Worm (Caenorhabditis elegans) whole organism, late embryonic: ENCODE measurements around the gene fbxc-55.
"Not testable (repeated sequence)": the region's sequence is repeated elsewhere in the genome, so short reads cannot be mapped to it uniquely, and the experiment has no call there.

Experiments
- C38D4.7 ChIP-seq: fragments of 200-800 bp; sonication (Bioruptor generic); optimal IDR thresholded peaks from 2 replicates; lab custom pipeline; 2018; ENCODE audit warnings: mild to moderate bottlenecking, missing genetic modification characterization, moderate library complexity, missing compliant biosample characterization
- T23F11.4 ChIP-seq: fragments of 200-800 bp; sonication (Bioruptor generic); optimal IDR thresholded peaks from 2 replicates; lab custom pipeline; 2018; ENCODE audit warnings: mild to moderate bottlenecking, missing genetic modification characterization, missing compliant biosample characterization
- Y22D7AL.16 ChIP-seq: sonication (generic microtip); optimal IDR thresholded peaks from 2 replicates; lab custom pipeline; 2016; ENCODE audit warnings: missing genetic modification characterization, missing compliant biosample characterization
- ceh-14 ChIP-seq: sonication (generic microtip); optimal IDR thresholded peaks from 2 replicates; lab custom pipeline; 2016; ENCODE audit warnings: missing genotype, missing genetic modification characterization, missing compliant biosample characterization
- ceh-18 ChIP-seq: sonication (generic microtip); optimal IDR thresholded peaks from 2 replicates; lab custom pipeline; 2016; ENCODE audit warnings: missing genetic modification characterization, missing compliant biosample characterization
- ceh-24 ChIP-seq: sonication (generic microtip); optimal IDR thresholded peaks from 2 replicates; lab custom pipeline; 2016; ENCODE audit warnings: mild to moderate bottlenecking, missing genetic modification characterization, missing compliant biosample characterization
- ceh-45 ChIP-seq: fragments of 200-800 bp; sonication (Bioruptor generic); IDR thresholded peaks from 2 replicates; pipeline ENCODE4 v1.3.6; 2022; ENCODE audit warnings: missing genetic modification reagents, missing genetic modification characterization, missing compliant biosample characterization
- ceh-6 ChIP-seq: fragments of 200-800 bp; sonication (Bioruptor generic); optimal IDR thresholded peaks from 2 replicates; lab custom pipeline; 2018; ENCODE audit warnings: mild to moderate bottlenecking, missing genetic modification characterization, missing compliant biosample characterization
- elt-2 ChIP-seq: sonication (generic microtip); optimal IDR thresholded peaks from 2 replicates; lab custom pipeline; 2016; ENCODE audit warnings: missing genetic modification reagents, missing genetic modification characterization, missing compliant biosample characterization
- eyg-1 ChIP-seq: sonication (generic microtip); optimal IDR thresholded peaks from 2 replicates; lab custom pipeline; 2016; ENCODE audit warnings: missing genotype, missing genetic modification characterization, missing compliant biosample characterization
- fax-1 ChIP-seq: sonication (generic microtip); optimal IDR thresholded peaks from 2 replicates; lab custom pipeline; 2016; ENCODE audit warnings: missing genotype, missing genetic modification characterization, missing compliant biosample characterization
- fkh-10 ChIP-seq: fragments of 150-350 bp; optimal IDR thresholded peaks from 2 replicates; lab custom pipeline; 2014; ENCODE audit warnings: missing biosample characterization, missing genetic modification reagents, missing genetic modification characterization
- gmeb-2 ChIP-seq: sonication (generic microtip); optimal IDR thresholded peaks from 2 replicates; lab custom pipeline; 2016; ENCODE audit warnings: missing genetic modification characterization, inconsistent platforms, missing compliant biosample characterization
- hlh-13 ChIP-seq: fragments of 200-800 bp; sonication (Bioruptor generic); optimal IDR thresholded peaks from 2 replicates; lab custom pipeline; 2018; ENCODE audit warnings: mild to moderate bottlenecking, missing genetic modification characterization, missing compliant biosample characterization
- hlh-6 ChIP-seq: sonication (generic microtip); optimal IDR thresholded peaks from 2 replicates; lab custom pipeline; 2016; ENCODE audit warnings: missing genotype, missing genetic modification characterization, missing compliant biosample characterization
- hlh-8 ChIP-seq: sonication (generic microtip); optimal IDR thresholded peaks from 2 replicates; lab custom pipeline; 2016; ENCODE audit warnings: missing genotype, missing genetic modification characterization, missing compliant biosample characterization
- madf-2 ChIP-seq: sonication (generic microtip); optimal IDR thresholded peaks from 2 replicates; lab custom pipeline; 2017; ENCODE audit warnings: missing genetic modification characterization, missing compliant biosample characterization
- mec-3 ChIP-seq: sonication (generic microtip); optimal IDR thresholded peaks from 2 replicates; lab custom pipeline; 2016; ENCODE audit warnings: borderline replicate concordance, missing genetic modification characterization, missing compliant biosample characterization
- npax-4 ChIP-seq: sonication (generic microtip); optimal IDR thresholded peaks from 2 replicates; lab custom pipeline; 2016; ENCODE audit warnings: missing genetic modification characterization, missing compliant biosample characterization
- pag-3 ChIP-seq: sonication (generic microtip); optimal IDR thresholded peaks from 2 replicates; lab custom pipeline; 2016; ENCODE audit warnings: missing compliant biosample characterization, missing genetic modification characterization, borderline replicate concordance
- pax-1 ChIP-seq: fragments of 150-350 bp; optimal IDR thresholded peaks from 2 replicates; lab custom pipeline; 2014; ENCODE audit warnings: missing biosample characterization, missing genetic modification characterization
- pha-2 ChIP-seq: sonication (generic microtip); optimal IDR thresholded peaks from 2 replicates; lab custom pipeline; 2017; ENCODE audit warnings: mild to moderate bottlenecking, missing genetic modification characterization, missing compliant biosample characterization
- rnt-1 ChIP-seq: sonication (generic microtip); optimal IDR thresholded peaks from 2 replicates; lab custom pipeline; 2016; ENCODE audit warnings: missing genetic modification characterization, missing compliant biosample characterization
- sox-4 ChIP-seq: sonication (generic microtip); optimal IDR thresholded peaks from 2 replicates; lab custom pipeline; 2017; ENCODE audit warnings: mild to moderate bottlenecking, missing genetic modification characterization, inconsistent platforms, missing compliant biosample characterization
- tbx-2 ChIP-seq: sonication (generic microtip); optimal IDR thresholded peaks from 2 replicates; lab custom pipeline; 2016; ENCODE audit warnings: missing genetic modification characterization, missing compliant biosample characterization
- ttx-3 ChIP-seq: sonication (generic microtip); optimal IDR thresholded peaks from 2 replicates; lab custom pipeline; 2016; ENCODE audit warnings: missing genetic modification reagents, missing genetic modification characterization, missing compliant biosample characterization
- unc-55 ChIP-seq: sonication (generic microtip); optimal IDR thresholded peaks from 2 replicates; lab custom pipeline; 2017; ENCODE audit warnings: missing biosample characterization, missing genetic modification reagents, missing genetic modification characterization
- zip-5 ChIP-seq: sonication (generic microtip); optimal IDR thresholded peaks from 2 replicates; lab custom pipeline; 2016; ENCODE audit warnings: missing genetic modification characterization, missing compliant biosample characterization
- ztf-16 ChIP-seq: sonication (generic microtip); optimal IDR thresholded peaks from 2 replicates; lab custom pipeline; 2017; ENCODE audit warnings: missing genetic modification characterization, missing compliant biosample characterization

Gene fbxc-55

ce11 chrII:3195739-3196138 is 25.8 kb upstream of the fbxc-55 start:
- TF ChIP-seq unc-55 (GFP tag; lab: Kevin White, UChicago), result no peak
- no peak for TF ChIP-seq fkh-10 (GFP tag; lab: Kevin White, UChicago)
- TF ChIP-seq mec-3, result peak; percentile 13
- no peak for TF ChIP-seq hlh-6 (tag; lab: Kevin White, UChicago)
- no peak for TF ChIP-seq ceh-24
- no peak for TF ChIP-seq ttx-3 (tag; lab: Kevin White, UChicago)
- TF ChIP-seq pha-2 (tag; lab: Kevin White, UChicago), result no peak
- TF ChIP-seq npax-4 (tag; lab: Kevin White, UChicago), result no peak

- not testable (repeated sequence) for TF ChIP-seq Y22D7AL.16 (tag; lab: Kevin White, UChicago); rnt-1 (tag; lab: Kevin White, UChicago); hlh-13
These were observed 21.6 kb upstream of the fbxc-55 start, which contains the start of gene Y27F2A.9 for ce11 chrII:3191544-3191943. Gene Y27F2A.9 (minus strand): TSS chrII:3191644.

ce11 chrII:3189038-3189437 is 19.0 kb upstream of the fbxc-55 start, which contains the start of gene Y27F2A.11:
Gene Y27F2A.11 (plus strand): TSS chrII:3189338.
- not testable (repeated sequence) for TF ChIP-seq sox-4 (tag; lab: Kevin White, UChicago); gmeb-2; pax-1 (tag; lab: Kevin White, UChicago)

ce11 chrII:3185848-3186247 is 15.9 kb upstream of the fbxc-55 start:
- TF ChIP-seq mec-3, result no peak
- no peak for TF ChIP-seq eyg-1 (tag; lab: Kevin White, UChicago)
- TF ChIP-seq npax-4 (tag; lab: Kevin White, UChicago), result no peak
- TF ChIP-seq fax-1 (tag; lab: Kevin White, UChicago), result no peak
- no peak for TF ChIP-seq ztf-16
- no peak for TF ChIP-seq ceh-45
- TF ChIP-seq ceh-14 (tag; lab: Kevin White, UChicago), result no peak
- no peak for TF ChIP-seq Y22D7AL.16 (tag; lab: Kevin White, UChicago)
- no peak for TF ChIP-seq ceh-18 (tag; lab: Kevin White, UChicago)
- TF ChIP-seq pha-2 (tag; lab: Kevin White, UChicago), result no peak
- no peak for TF ChIP-seq pag-3 (tag; lab: Kevin White, UChicago)
- TF ChIP-seq zip-5 (tag; lab: Kevin White, UChicago), result no peak
- no peak for TF ChIP-seq sox-4 (tag; lab: Kevin White, UChicago)
- no peak for TF ChIP-seq ceh-6 (GFP tag; lab: Kevin White, UChicago)
- no peak for TF ChIP-seq madf-2
- TF ChIP-seq, all 69 proteins: peak for 0

- TF ChIP-seq ztf-16; tbx-2 (tag; lab: Kevin White, UChicago); T23F11.4 (GFP tag; lab: Kevin White, UChicago): not testable (repeated sequence)
These were observed 14.9 kb upstream of the fbxc-55 start, which contains the start of gene sri-78 for ce11 chrII:3184858-3185257. Gene sri-78 (plus strand): TSS chrII:3185158.

- not testable (repeated sequence) for TF ChIP-seq C38D4.7; elt-2 (tag; lab: Kevin White, UChicago); ztf-16
- TF ChIP-seq, all 69 proteins: peak for 0; not testable (repeated sequence) for 69
These were observed 13.4 kb upstream of the fbxc-55 start, which contains the start of the genes Y27F2A.6 and Y27F2A.8 for ce11 chrII:3183300-3183840. Gene Y27F2A.6 (minus strand): TSS chrII:3183400. Gene Y27F2A.8 (plus strand): TSS chrII:3183790.

- not testable (repeated sequence) for TF ChIP-seq unc-55 (GFP tag; lab: Kevin White, UChicago); T23F11.4 (GFP tag; lab: Kevin White, UChicago); hlh-8
These were observed 7.7 kb upstream of the fbxc-55 start, which contains the start of gene sri-40 for ce11 chrII:3177663-3178062. Gene sri-40 (plus strand): TSS chrII:3177963.
